Worm (Caenorhabditis elegans): ENCODE measurements around the gene hsd-2.

ce11 chrX:5027923-5028592 is 23.0 kb downstream of the hsd-2 start:
- no peak for TF ChIP-seq snpc-4 (tag; optimal IDR thresholded peaks at IDR 0.05)
- no peak for TF ChIP-seq unc-39 (tag; optimal IDR thresholded peaks at IDR 0.05)
- TF ChIP-seq lin-39 (tag; optimal IDR thresholded peaks at IDR 0.05) = no peak
